Worm (Caenorhabditis elegans): ENCODE data around the gene rft-1.

- TF ChIP-seq ceh-9 (tag; optimal IDR thresholded peaks at IDR 0.05) (no peak), mdl-1 (tag; optimal IDR thresholded peaks at IDR 0.05) (no peak), pqm-1 (tag; optimal IDR thresholded peaks at IDR 0.05) (no peak), ama-1 (optimal IDR thresholded peaks at IDR 0.05) (no peak), snpc-4 (tag; optimal IDR thresholded peaks at IDR 0.05) (no peak), egl-27 (tag; optimal IDR thresholded peaks at IDR 0.05) (no peak), ztf-11 (tag; optimal IDR thresholded peaks at IDR 0.05) (no peak)
These were observed 14.8 kb downstream of the rft-1 start, which contains the start of gene Y47D7A.11 for ce11 chrV:4428202-4428601.

All from whole organism, L3 larva.